Fruit fly (Drosophila melanogaster) whole organism, embryonic: ENCODE results near the gene CG7239.
A peak's percentile ranks its signal among the peaks of the same experiment; 100 is the strongest.

Experiments used
- BEAF-32 ChIP-seq: fragments of 200-800 bp; sonication (Bioruptor generic); optimal IDR thresholded peaks from 3 replicates; lab custom pipeline; 2017; ENCODE audit warnings: missing biosample characterization, missing genetic modification characterization, mild to moderate bottlenecking, moderate library complexity, missing genetic modification reagents
- C15 ChIP-seq: fragments of 200-800 bp; sonication (Bioruptor generic); IDR thresholded peaks from 3 replicates; pipeline ENCODE4 v1.3.6; 2022; ENCODE audit warnings: missing biosample characterization, missing genetic modification characterization
- CG12744 ChIP-seq: fragments of 200-800 bp; sonication (Bioruptor generic); optimal IDR thresholded peaks from 2 replicates; lab custom pipeline; 2016; ENCODE audit warnings: missing biosample characterization, missing genetic modification characterization
- CG13296 ChIP-seq: fragments of 200-800 bp; sonication (Bioruptor generic); optimal IDR thresholded peaks from 3 replicates; lab custom pipeline; 2018; ENCODE audit warnings: missing biosample characterization, mild to moderate bottlenecking, missing genetic modification characterization
- CG13624 ChIP-seq: fragments of 200-800 bp; sonication (Bioruptor generic); optimal IDR thresholded peaks from 2 replicates; lab custom pipeline; 2016; ENCODE audit warnings: missing biosample characterization, missing genetic modification characterization
- CG14441 ChIP-seq: fragments of 200-800 bp; sonication (Bioruptor generic); IDR thresholded peaks from 2 replicates; pipeline ENCODE4 v1.3.6; 2022; ENCODE audit warnings: missing biosample characterization, missing genetic modification characterization
- CG14710 ChIP-seq: fragments of 200-800 bp; sonication (Bioruptor generic); optimal IDR thresholded peaks from 3 replicates; lab custom pipeline; 2019; ENCODE audit warnings: missing biosample characterization, mild to moderate bottlenecking, missing genetic modification characterization, moderate library complexity
- CG17612 ChIP-seq: fragments of 200-800 bp; sonication (Bioruptor generic); IDR thresholded peaks from 2 replicates; pipeline ENCODE4 v1.3.6; 2022; ENCODE audit warnings: missing biosample characterization, missing genetic modification characterization
- CG2120 ChIP-seq: fragments of 200-800 bp; sonication (Bioruptor generic); optimal IDR thresholded peaks from 3 replicates; lab custom pipeline; 2016; ENCODE audit warnings: missing biosample characterization, missing genetic modification characterization
- CG3065 ChIP-seq: fragments of 200-800 bp; sonication (Bioruptor generic); optimal IDR thresholded peaks from 2 replicates; lab custom pipeline; 2016; ENCODE audit warnings: missing biosample characterization, missing genetic modification characterization
- CG31224 ChIP-seq: fragments of 200-800 bp; sonication (Bioruptor generic); IDR thresholded peaks from 2 replicates; pipeline ENCODE4 v1.3.6; 2022; ENCODE audit warnings: missing biosample characterization, missing genetic modification characterization
- CG3847 ChIP-seq: fragments of 200-800 bp; sonication (Bioruptor generic); IDR thresholded peaks from 2 replicates; pipeline ENCODE4 v1.3.6; 2022; ENCODE audit warnings: missing biosample characterization, missing genetic modification characterization
- CG4854 ChIP-seq: fragments of 200-800 bp; sonication (Bioruptor generic); optimal IDR thresholded peaks from 2 replicates; lab custom pipeline; 2016; ENCODE audit warnings: missing biosample characterization, missing genetic modification characterization, inconsistent platforms
- CG6254 ChIP-seq: fragments of 200-800 bp; sonication (Bioruptor generic); optimal IDR thresholded peaks from 3 replicates; lab custom pipeline; 2017; ENCODE audit warnings: mild to moderate bottlenecking, missing biosample characterization, missing genetic modification reagents, missing genetic modification characterization
- CG9797 ChIP-seq: fragments of 200-800 bp; sonication (Bioruptor generic); optimal IDR thresholded peaks from 3 replicates; lab custom pipeline; 2018; ENCODE audit warnings: missing biosample characterization, mild to moderate bottlenecking, missing genetic modification characterization
- CTCF ChIP-seq: fragments of 200-800 bp; sonication (Bioruptor generic); optimal IDR thresholded peaks from 2 replicates; lab custom pipeline; 2017; ENCODE audit warnings: missing biosample characterization, mild to moderate bottlenecking, missing genetic modification characterization, moderate library complexity
- Dfd ChIP-seq, 2 experiments: fragments of >200 bp; optimal IDR thresholded peaks; 2 replicates each; lab custom pipeline; 2017; ENCODE audit warnings: missing biosample characterization in 2 of 2, missing genetic modification characterization in 2 of 2
- Dip2 ChIP-seq: fragments of 200-800 bp; sonication (Bioruptor generic); IDR thresholded peaks from 2 replicates; pipeline ENCODE4 v1.3.6; 2022; ENCODE audit warnings: missing biosample characterization, missing genetic modification characterization
- Eip74EF ChIP-seq, 2 experiments: fragments of 200-800 bp in 1 of 2; fragments of >200 bp in 1 of 2; sonication (Bioruptor generic) in 1 of 2; optimal IDR thresholded peaks; 2 replicates each; lab custom pipeline; 2017 to 2019; ENCODE audit warnings: missing biosample characterization in 2 of 2, missing genetic modification characterization in 2 of 2, mild to moderate bottlenecking in 1 of 2, moderate library complexity in 1 of 2
- Hr78 ChIP-seq, 2 experiments: fragments of 200-800 bp in 1 of 2; fragments of >200 bp in 1 of 2; sonication (Bioruptor generic) in 1 of 2; optimal IDR thresholded peaks; 2 replicates each; lab custom pipeline; 2017 to 2019; ENCODE audit warnings: missing biosample characterization in 2 of 2, missing genetic modification characterization in 2 of 2, mild to moderate bottlenecking in 1 of 2, moderate library complexity in 1 of 2
- NFAT ChIP-seq: fragments of 200-800 bp; sonication (Bioruptor generic); IDR thresholded peaks from 2 replicates; pipeline ENCODE4 v1.3.6; 2022; ENCODE audit warnings: missing biosample characterization, missing genetic modification characterization
- Six4 ChIP-seq: fragments of 200-800 bp; sonication (Bioruptor generic); optimal IDR thresholded peaks from 2 replicates; lab custom pipeline; 2016; ENCODE audit warnings: missing biosample characterization, missing genetic modification characterization
- Sox102F ChIP-seq: fragments of 200-800 bp; sonication (Bioruptor generic); optimal IDR thresholded peaks from 2 replicates; lab custom pipeline; 2018; ENCODE audit warnings: missing biosample characterization, mild to moderate bottlenecking, missing genetic modification characterization, moderate library complexity
- Stat92E ChIP-seq, 3 experiments: fragments of >200 bp in 2 of 3; fragments of 200-800 bp in 1 of 3; sonication (Bioruptor generic) in 1 of 3; optimal IDR thresholded peaks; 2 replicates each; lab custom pipeline; 2017 to 2019; ENCODE audit warnings: missing biosample characterization in 3 of 3, missing genetic modification characterization in 3 of 3, mild to moderate bottlenecking in 1 of 3, moderate library complexity in 1 of 3
- Trl ChIP-seq, 3 experiments: fragments of >200 bp in 2 of 3; fragments of 200-800 bp in 1 of 3; sonication (Bioruptor generic) in 1 of 3; optimal IDR thresholded peaks; 2 replicates in 1 of 3; 3 replicates in 2 of 3; lab custom pipeline; 2016 to 2017; ENCODE audit warnings: missing biosample characterization in 1 of 3, missing genetic modification characterization in 1 of 3
- ase ChIP-seq: fragments of 200-800 bp; sonication (Bioruptor generic); IDR thresholded peaks from 3 replicates; pipeline ENCODE4 v1.3.6; 2022; ENCODE audit warnings: missing biosample characterization, missing genetic modification characterization
- bsh ChIP-seq, 2 experiments: fragments of 200-800 bp; sonication (Bioruptor generic); optimal IDR thresholded peaks; 2 replicates each; lab custom pipeline; 2017 to 2018; ENCODE audit warnings: mild to moderate bottlenecking in 2 of 2, missing biosample characterization in 2 of 2, missing genetic modification characterization in 2 of 2, moderate library complexity in 1 of 2
- btn ChIP-seq: fragments of 200-800 bp; sonication (Bioruptor generic); optimal IDR thresholded peaks from 2 replicates; lab custom pipeline; 2016; ENCODE audit warnings: missing biosample characterization, missing genetic modification characterization
- cad ChIP-seq: fragments of >200 bp; optimal IDR thresholded peaks from 2 replicates; lab custom pipeline; 2017; ENCODE audit warnings: missing biosample characterization, missing genetic modification characterization
- chinmo ChIP-seq: fragments of 200-800 bp; sonication (Bioruptor generic); IDR thresholded peaks from 4 replicates; pipeline ENCODE4 v1.3.6; 2022; ENCODE audit warnings: missing biosample characterization, missing genetic modification characterization; ENCODE audit not compliant: partially characterized antibody
- crp ChIP-seq, 2 experiments: fragments of 200-800 bp; sonication (Bioruptor generic); optimal IDR thresholded peaks; 2 replicates in 1 of 2; 3 replicates in 1 of 2; lab custom pipeline; 2017; ENCODE audit warnings: missing biosample characterization in 2 of 2, missing genetic modification characterization in 2 of 2, mild to moderate bottlenecking in 1 of 2, moderate library complexity in 1 of 2
- ewg ChIP-seq: fragments of 200-800 bp; sonication (Bioruptor generic); optimal IDR thresholded peaks from 3 replicates; lab custom pipeline; 2017; ENCODE audit warnings: mild to moderate bottlenecking, missing biosample characterization, missing genetic modification reagents, missing genetic modification characterization
- fd96Cb ChIP-seq: fragments of 200-800 bp; sonication (Bioruptor generic); optimal IDR thresholded peaks from 2 replicates; lab custom pipeline; 2018; ENCODE audit warnings: missing biosample characterization, mild to moderate bottlenecking, missing genetic modification characterization, moderate library complexity
- gcm ChIP-seq: fragments of 200-800 bp; sonication (Bioruptor generic); optimal IDR thresholded peaks from 2 replicates; lab custom pipeline; 2019; ENCODE audit warnings: missing biosample characterization, mild to moderate bottlenecking, missing genetic modification characterization, moderate library complexity
- gro ChIP-seq: fragments of 200-800 bp; sonication (Bioruptor generic); optimal IDR thresholded peaks from 2 replicates; lab custom pipeline; 2016; ENCODE audit warnings: missing biosample characterization, missing genetic modification characterization
- kah ChIP-seq: fragments of 200-800 bp; sonication (Bioruptor generic); optimal IDR thresholded peaks from 2 replicates; lab custom pipeline; 2018; ENCODE audit warnings: missing biosample characterization, mild to moderate bottlenecking, missing genetic modification characterization
- mld ChIP-seq: fragments of 200-800 bp; sonication (Bioruptor generic); IDR thresholded peaks from 3 replicates; pipeline ENCODE4 v1.3.6; 2022; ENCODE audit warnings: missing biosample characterization, missing genetic modification characterization; ENCODE audit not compliant: partially characterized antibody
- nau ChIP-seq: fragments of 200-800 bp; sonication (Bioruptor generic); optimal IDR thresholded peaks from 3 replicates; lab custom pipeline; 2017; ENCODE audit warnings: missing biosample characterization, mild to moderate bottlenecking, missing genetic modification characterization, missing genetic modification reagents
- nerfin-2 ChIP-seq: fragments of 200-800 bp; sonication (Bioruptor generic); IDR thresholded peaks from 2 replicates; pipeline ENCODE4 v1.3.6; 2022; ENCODE audit warnings: missing biosample characterization, missing genetic modification characterization; ENCODE audit not compliant: partially characterized antibody
- odd ChIP-seq: fragments of 200-800 bp; sonication (Bioruptor generic); optimal IDR thresholded peaks from 2 replicates; lab custom pipeline; 2017; ENCODE audit warnings: missing biosample characterization, mild to moderate bottlenecking, missing genetic modification characterization
- pan ChIP-seq, 4 experiments: fragments of >200 bp in 3 of 4; fragments of 200-800 bp in 1 of 4; sonication (Bioruptor generic) in 1 of 4; optimal IDR thresholded peaks in 3 of 4; IDR thresholded peaks in 1 of 4; 2 replicates each; pipeline versions ENCODE4 v1.3.6 to Lab custom; 2017 to 2022; ENCODE audit warnings: missing biosample characterization in 2 of 4, missing genetic modification characterization in 2 of 4, mixed read lengths in 1 of 4
- pho ChIP-seq: fragments of 200-800 bp; sonication (Bioruptor generic); optimal IDR thresholded peaks from 2 replicates; lab custom pipeline; 2016; ENCODE audit warnings: missing biosample characterization, missing genetic modification characterization
- pros ChIP-seq: fragments of 200-800 bp; sonication (Bioruptor generic); optimal IDR thresholded peaks from 3 replicates; lab custom pipeline; 2019; ENCODE audit warnings: missing biosample characterization, mild to moderate bottlenecking, missing genetic modification characterization, moderate library complexity
- sqz ChIP-seq: fragments of 200-800 bp; sonication (Bioruptor generic); optimal IDR thresholded peaks from 3 replicates; lab custom pipeline; 2018; ENCODE audit warnings: missing biosample characterization, mild to moderate bottlenecking, missing genetic modification characterization
- tgo ChIP-seq: fragments of 200-800 bp; sonication (Bioruptor generic); IDR thresholded peaks from 3 replicates; pipeline ENCODE4 v1.3.6; 2022; ENCODE audit warnings: missing biosample characterization, missing genetic modification characterization

Gene CG7239

dm6 chr2L:5799435-5800387 lies 2.3 kb upstream of the CG7239 start, which contains the start of gene CG9171 (continued):
- TF ChIP-seq CG4854 (GFP tag; lab: Kevin White, UChicago) (no peak), gcm (GFP tag; lab: Kevin White, UChicago) (no peak), CG13624 (GFP tag; lab: Kevin White, UChicago) (no peak), CG31224 (GFP tag; lab: Robert Waterston, UW) (0 out of 2 replicates have a peak, but pooled peaks have one; percentile 0), kah (GFP tag; lab: Kevin White, UChicago) (peak; percentile 45), chinmo (GFP tag; lab: Robert Waterston, UW) (peak; percentile 73; the same call in 3 of the 4 replicates), CG3065 (GFP tag; lab: Kevin White, UChicago) (peak; percentile 64), Dip2 (no peak), pros (peak; percentile 44), CG12744 (GFP tag; lab: Kevin White, UChicago) (peak; percentile 10), CG9797 (GFP tag; lab: Kevin White, UChicago) (peak; percentile 97), fd96Cb (no peak), gro (GFP tag; lab: Kevin White, UChicago) (peak; percentile 55), C15 (GFP tag; lab: Robert Waterston, UW) (no peak), cad (GFP tag; lab: Kevin White, UChicago) (no peak), btn (GFP tag; lab: Kevin White, UChicago) (no peak), sqz (GFP tag; lab: Kevin White, UChicago) (peak; percentile 98), CTCF (GFP tag; lab: Kevin White, UChicago) (peak; percentile 59), NFAT (GFP tag; lab: Robert Waterston, UW) (peak; percentile 61; the same call in 1 of the 2 replicates), Sox102F (peak; percentile 24), tgo (GFP tag; lab: Robert Waterston, UW) (peak; percentile 14; the same call in 1 of the 3 replicates), Stat92E (GFP tag; optimal IDR thresholded peaks at IDR 0.05; lab: Kevin White, UChicago) (peak in 1 of 3 experiments; percentile 4), Six4 (GFP tag; lab: Kevin White, UChicago) (no peak), ase (0 out of 3 replicates have a peak, but pooled peaks have one; percentile 27), CG17612 (GFP tag; lab: Robert Waterston, UW) (no peak), CG14441 (GFP tag; lab: Robert Waterston, UW) (0 out of 2 replicates have a peak, but pooled peaks have one; percentile 9), mld (0 out of 3 replicates have a peak, but pooled peaks have one; percentile 52), Trl (optimal IDR thresholded peaks at IDR 0.05; lab: Kevin White, UChicago) (peak; percentile 79 to 85), Trl (GFP tag; optimal IDR thresholded peaks at IDR 0.05; lab: Kevin White, UChicago) (peak; percentile 54), pan (optimal IDR thresholded peaks at IDR 0.05; lab: Kevin White, UChicago) (no peak), pan (GFP tag; optimal IDR thresholded peaks at IDR 0.05 in 1 of 2, IDR thresholded peaks at IDR 0.05 in 1 of 2) (peak in 1 of 2 experiments; percentile 52), bsh (GFP tag; optimal IDR thresholded peaks at IDR 0.05; lab: Kevin White, UChicago) (peak; percentile 17 to 29), ewg (peak; percentile 27), pho (GFP tag; lab: Kevin White, UChicago) (peak; percentile 42), Dfd (GFP tag; optimal IDR thresholded peaks at IDR 0.05; lab: Kevin White, UChicago) (peak in 1 of 2 experiments; percentile 26), odd (GFP tag; lab: Kevin White, UChicago) (no peak), CG14710 (tag; lab: Kevin White, UChicago) (peak; percentile 73), Hr78 (GFP tag; optimal IDR thresholded peaks at IDR 0.05; lab: Kevin White, UChicago) (peak in 1 of 2 experiments; percentile 56), CG6254 (GFP tag; lab: Kevin White, UChicago) (peak; percentile 15), CG2120 (peak; percentile 50), nerfin-2 (GFP tag; lab: Robert Waterston, UW) (peak; percentile 45; the same call in 1 of the 2 replicates), Eip74EF (GFP tag; optimal IDR thresholded peaks at IDR 0.05; lab: Kevin White, UChicago) (peak in 1 of 2 experiments; percentile 41), CG13296 (GFP tag; lab: Kevin White, UChicago) (peak; percentile 9), CG3847 (peak; percentile 68), BEAF-32 (GFP tag; lab: Kevin White, UChicago) (peak; percentile 54), crp (GFP tag; optimal IDR thresholded peaks at IDR 0.05; lab: Kevin White, UChicago) (peak in 1 of 2 experiments; percentile 78), nau (GFP tag; lab: Kevin White, UChicago) (peak; percentile 6)
